Worm (Caenorhabditis elegans): Measurements from ENCODE around the gene fem-2.

The fem-2 gene

DNA sequence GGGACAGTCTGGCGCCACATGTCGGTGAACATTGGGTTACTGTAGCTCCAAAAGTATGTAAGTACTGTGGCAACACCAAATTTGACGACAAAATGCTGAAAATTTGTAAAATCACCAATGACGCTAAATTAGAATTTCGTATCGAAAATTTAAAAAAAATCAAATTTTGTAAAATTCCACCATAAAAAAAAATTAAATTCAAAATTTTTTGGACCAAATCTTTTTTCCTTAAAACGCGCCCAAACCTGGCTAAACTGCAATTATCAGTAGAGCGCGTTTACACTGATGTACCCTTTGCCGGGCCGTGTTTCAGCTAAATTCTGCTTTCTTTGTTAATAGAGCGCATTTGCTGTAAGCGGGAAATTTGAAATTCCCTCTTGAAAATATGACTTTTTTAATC lies 3.0 kb downstream of the fem-2 start, which contains the start of gene T19C3.6:
Gene T19C3.6 (minus strand): TSS at position 101 of the 400 bp plus-strand sequence.
- TF ChIP-seq odd-2 (tag; optimal IDR thresholded peaks at IDR 0.05) (no peak), tbx-2 (tag; optimal IDR thresholded peaks at IDR 0.05) (no peak), K09A11.1 (tag; optimal IDR thresholded peaks at IDR 0.05; ENCODE audit: insufficient read depth) (no peak)

DNA sequence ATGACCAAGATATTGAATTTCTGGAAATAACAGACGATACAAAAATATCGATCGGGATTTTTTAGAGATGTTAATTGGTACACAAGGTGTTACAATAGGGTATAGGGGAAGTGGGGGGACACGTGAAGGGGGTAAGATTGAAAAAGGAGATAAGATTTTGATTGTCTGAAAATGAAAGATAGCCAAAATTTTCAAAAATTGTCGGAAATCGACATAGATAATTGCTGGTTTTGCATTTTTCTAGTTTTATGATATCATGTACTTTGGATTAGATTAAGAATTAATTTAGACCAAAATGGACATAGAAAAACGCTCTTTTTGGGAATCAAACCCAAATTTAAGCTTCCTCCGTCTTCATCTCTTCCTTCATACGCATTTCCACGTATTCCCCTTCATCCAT lies 6.6 kb downstream of the fem-2 start, which contains the start of gene T19C3.5:
Gene T19C3.5 (minus strand): TSS at position 101 of the 400 bp plus-strand sequence.
- no peak for TF ChIP-seq ceh-22 (tag; optimal IDR thresholded peaks at IDR 0.05)
- TF ChIP-seq pha-4 (tag; optimal IDR thresholded peaks at IDR 0.05), result no peak
- TF ChIP-seq sox-2 (GFP tag; IDR thresholded peaks at IDR 0.05), result no peak
- TF ChIP-seq ceh-19 (GFP tag; optimal IDR thresholded peaks at IDR 0.05), result no peak
- no peak for TF ChIP-seq sox-4 (tag; optimal IDR thresholded peaks at IDR 0.05)
- no peak for TF ChIP-seq mec-3 (tag; optimal IDR thresholded peaks at IDR 0.05; ENCODE audit: borderline replicate concordance)
- no peak for TF ChIP-seq nfya-1 (tag; optimal IDR thresholded peaks at IDR 0.05)
- TF ChIP-seq fkh-10 (GFP tag; optimal IDR thresholded peaks at IDR 0.05), result no peak
- TF ChIP-seq ceh-14 (tag; optimal IDR thresholded peaks at IDR 0.05), result no peak
- no peak for TF ChIP-seq pqm-1 (tag; optimal IDR thresholded peaks at IDR 0.05)
- TF ChIP-seq zip-5 (tag; optimal IDR thresholded peaks at IDR 0.05), result no peak
- no peak for TF ChIP-seq fkh-6 (tag; optimal IDR thresholded peaks at IDR 0.05)

DNA sequence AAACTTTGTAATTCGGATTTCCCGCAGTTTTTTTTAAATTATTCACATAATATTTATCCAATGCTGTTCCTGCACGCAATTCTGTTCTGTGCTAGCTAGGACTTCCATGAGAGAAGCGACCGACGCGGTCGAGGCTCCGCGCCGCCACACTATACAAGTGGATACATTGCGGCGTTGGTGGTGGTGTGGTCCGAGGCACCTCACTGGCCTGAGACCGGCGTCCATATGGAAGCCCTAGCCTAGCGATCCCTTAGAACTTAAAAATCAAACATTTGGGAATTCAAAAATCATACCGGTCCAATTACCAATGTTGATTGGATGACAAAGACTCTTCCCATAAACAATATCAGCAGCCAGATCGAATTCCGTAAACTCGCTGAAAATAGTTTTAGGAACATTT lies 8.3 kb downstream of the fem-2 start:
- TF ChIP-seq pat-9 (tag; optimal IDR thresholded peaks at IDR 0.05), result no peak
- TF ChIP-seq tbx-7 (tag; optimal IDR thresholded peaks at IDR 0.05), result no peak
- TF ChIP-seq sdc-2 (tag; optimal IDR thresholded peaks at IDR 0.05), result no peak
- no peak for TF ChIP-seq C08G9.2 (tag; optimal IDR thresholded peaks at IDR 0.05)
- no peak for TF ChIP-seq nfya-1 (tag; optimal IDR thresholded peaks at IDR 0.05)
- TF ChIP-seq fkh-6 (tag; optimal IDR thresholded peaks at IDR 0.05), result no peak
- no peak for TF ChIP-seq ceh-48 (tag; optimal IDR thresholded peaks at IDR 0.05)
- no peak for TF ChIP-seq Y22D7AL.16 (tag; optimal IDR thresholded peaks at IDR 0.05)
- no peak for TF ChIP-seq ceh-2 (tag; optimal IDR thresholded peaks at IDR 0.05)
- TF ChIP-seq fax-1 (tag; optimal IDR thresholded peaks at IDR 0.05), result no peak
- no peak for TF ChIP-seq unc-3 (GFP tag; conservative IDR thresholded peaks at IDR 0.05)
- TF ChIP-seq unc-3 (tag; optimal IDR thresholded peaks at IDR 0.05), result no peak
- TF ChIP-seq ceh-34 (tag; optimal IDR thresholded peaks at IDR 0.05), result no peak
- TF ChIP-seq pros-1 (tag; optimal IDR thresholded peaks at IDR 0.05), result no peak
- TF ChIP-seq unc-86 (tag; optimal IDR thresholded peaks at IDR 0.05), result no peak

DNA sequence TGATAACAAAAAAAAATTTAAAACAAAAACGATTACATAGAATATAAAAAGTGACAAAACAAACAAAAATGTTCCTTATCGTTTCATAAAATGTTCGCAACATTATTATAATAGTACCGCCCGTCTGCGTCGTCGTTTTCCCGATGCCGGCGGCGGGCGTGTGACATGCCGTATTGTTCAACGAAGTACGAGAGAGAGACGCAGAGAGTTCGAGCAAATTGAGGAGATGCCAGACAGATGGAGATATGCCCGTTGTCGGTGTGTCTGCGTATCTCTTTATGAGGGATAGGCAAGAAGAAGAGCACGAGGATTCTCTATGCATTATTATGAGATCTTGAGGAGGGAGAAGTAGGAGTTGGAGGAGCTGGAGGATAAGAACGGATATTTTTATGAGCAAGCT lies 10.7 kb downstream of the fem-2 start:
- TF ChIP-seq ttx-3 (tag; optimal IDR thresholded peaks at IDR 0.05) (no peak), ceh-22 (tag; optimal IDR thresholded peaks at IDR 0.05) (no peak), unc-55 (GFP tag; optimal IDR thresholded peaks at IDR 0.05) (peak; percentile 96), che-1 (tag; optimal IDR thresholded peaks at IDR 0.05) (no peak), mec-3 (tag; optimal IDR thresholded peaks at IDR 0.05; ENCODE audit: borderline replicate concordance) (no peak), ceh-30 (tag; optimal IDR thresholded peaks at IDR 0.05) (peak; percentile 29), pha-2 (tag; optimal IDR thresholded peaks at IDR 0.05) (no peak), ceh-48 (tag; optimal IDR thresholded peaks at IDR 0.05) (peak; percentile 17), pat-9 (tag; optimal IDR thresholded peaks at IDR 0.05) (no peak), sox-2 (GFP tag; IDR thresholded peaks at IDR 0.05) (no peak; the same call in 1 of the 2 replicates), ceh-14 (tag; optimal IDR thresholded peaks at IDR 0.05) (no peak), hlh-13 (GFP tag; optimal IDR thresholded peaks at IDR 0.05) (no peak), ceh-18 (tag; optimal IDR thresholded peaks at IDR 0.05) (peak; percentile 88), tbx-7 (tag; optimal IDR thresholded peaks at IDR 0.05) (no peak), ama-1 (optimal IDR thresholded peaks at IDR 0.05) (no peak), K02D7.2 (tag; optimal IDR thresholded peaks at IDR 0.05) (no peak), eyg-1 (tag; optimal IDR thresholded peaks at IDR 0.05) (no peak), ceh-34 (tag; optimal IDR thresholded peaks at IDR 0.05) (peak; percentile 71), dve-1 (tag; optimal IDR thresholded peaks at IDR 0.05) (peak; percentile 69), ceh-2 (tag; optimal IDR thresholded peaks at IDR 0.05) (peak; percentile 43), fkh-6 (tag; optimal IDR thresholded peaks at IDR 0.05) (no peak), ets-4 (tag; optimal IDR thresholded peaks at IDR 0.05) (peak; percentile 53), K09A11.1 (tag; optimal IDR thresholded peaks at IDR 0.05; ENCODE audit: insufficient read depth) (peak; percentile 36), unc-42 (tag; optimal IDR thresholded peaks at IDR 0.05) (peak; percentile 71), nfya-1 (tag; optimal IDR thresholded peaks at IDR 0.05) (peak; percentile 85), gmeb-2 (tag; optimal IDR thresholded peaks at IDR 0.05) (no peak), npax-4 (tag; optimal IDR thresholded peaks at IDR 0.05) (no peak), nhr-232 (tag; optimal IDR thresholded peaks at IDR 0.05) (no peak), F13H6.1 (tag; optimal IDR thresholded peaks at IDR 0.05) (peak; percentile 4), ceh-31 (tag; optimal IDR thresholded peaks at IDR 0.05) (peak; percentile 79), hlh-8 (tag; optimal IDR thresholded peaks at IDR 0.05) (peak; percentile 32)
